Worm (Caenorhabditis elegans) whole organism, late embryonic: ENCODE measurements around the gene ndab-1.

ENCODE experiments used
- C08G9.2 ChIP-seq: sonication (generic microtip); optimal IDR thresholded peaks from 2 replicates; lab custom pipeline; 2016; ENCODE audit warnings: mild to moderate bottlenecking, missing genetic modification characterization, moderate library complexity, missing compliant biosample characterization
- K09A11.1 ChIP-seq: sonication (generic microtip); optimal IDR thresholded peaks from 2 replicates; lab custom pipeline; 2017; ENCODE audit warnings: antibody characterized with exemption, mild to moderate bottlenecking, missing genetic modification characterization, missing compliant biosample characterization; ENCODE audit not compliant: insufficient read depth
- ahr-1 ChIP-seq: sonication (generic microtip); optimal IDR thresholded peaks from 2 replicates; lab custom pipeline; 2016; ENCODE audit warnings: missing genetic modification characterization, missing compliant biosample characterization
- ama-1 ChIP-seq: fragments of 150-350 bp; optimal IDR thresholded peaks from 2 replicates; lab custom pipeline; 2014
- ceh-14 ChIP-seq: sonication (generic microtip); optimal IDR thresholded peaks from 2 replicates; lab custom pipeline; 2016; ENCODE audit warnings: missing genotype, missing genetic modification characterization, missing compliant biosample characterization
- ceh-18 ChIP-seq: sonication (generic microtip); optimal IDR thresholded peaks from 2 replicates; lab custom pipeline; 2016; ENCODE audit warnings: missing genetic modification characterization, missing compliant biosample characterization
- ceh-19 ChIP-seq: fragments of 200-800 bp; sonication (Bioruptor generic); optimal IDR thresholded peaks from 2 replicates; lab custom pipeline; 2018; ENCODE audit warnings: mild to moderate bottlenecking, missing genetic modification characterization, missing compliant biosample characterization
- ceh-2 ChIP-seq: sonication (generic microtip); optimal IDR thresholded peaks from 2 replicates; lab custom pipeline; 2016; ENCODE audit warnings: missing genotype, missing genetic modification characterization, missing compliant biosample characterization
- ceh-30 ChIP-seq: fragments of 150-350 bp; optimal IDR thresholded peaks from 2 replicates; lab custom pipeline; 2014; ENCODE audit warnings: missing biosample characterization, missing genetic modification characterization
- ceh-31 ChIP-seq: sonication (generic microtip); optimal IDR thresholded peaks from 2 replicates; lab custom pipeline; 2016; ENCODE audit warnings: missing genetic modification characterization, missing compliant biosample characterization
- ceh-34 ChIP-seq: sonication (generic microtip); optimal IDR thresholded peaks from 2 replicates; lab custom pipeline; 2016; ENCODE audit warnings: mild to moderate bottlenecking, missing genetic modification characterization, missing compliant biosample characterization
- ceh-48 ChIP-seq: sonication (generic microtip); optimal IDR thresholded peaks from 2 replicates; lab custom pipeline; 2016; ENCODE audit warnings: missing genetic modification characterization, inconsistent platforms, missing compliant biosample characterization
- ceh-6 ChIP-seq: fragments of 200-800 bp; sonication (Bioruptor generic); optimal IDR thresholded peaks from 2 replicates; lab custom pipeline; 2018; ENCODE audit warnings: mild to moderate bottlenecking, missing genetic modification characterization, missing compliant biosample characterization
- dve-1 ChIP-seq: sonication (generic microtip); optimal IDR thresholded peaks from 2 replicates; lab custom pipeline; 2017; ENCODE audit warnings: antibody characterized with exemption, mild to moderate bottlenecking, missing genetic modification characterization, missing compliant biosample characterization
- elt-4 ChIP-seq: sonication (generic microtip); optimal IDR thresholded peaks from 2 replicates; lab custom pipeline; 2016; ENCODE audit warnings: missing genetic modification characterization, missing compliant biosample characterization
- ets-4 ChIP-seq: sonication (generic microtip); optimal IDR thresholded peaks from 2 replicates; lab custom pipeline; 2016; ENCODE audit warnings: missing genetic modification characterization, missing compliant biosample characterization
- hlh-13 ChIP-seq: fragments of 200-800 bp; sonication (Bioruptor generic); optimal IDR thresholded peaks from 2 replicates; lab custom pipeline; 2018; ENCODE audit warnings: mild to moderate bottlenecking, missing genetic modification characterization, missing compliant biosample characterization
- hlh-8 ChIP-seq: sonication (generic microtip); optimal IDR thresholded peaks from 2 replicates; lab custom pipeline; 2016; ENCODE audit warnings: missing genotype, missing genetic modification characterization, missing compliant biosample characterization
- lim-6 ChIP-seq: sonication (generic microtip); optimal IDR thresholded peaks from 2 replicates; lab custom pipeline; 2016; ENCODE audit warnings: missing genetic modification characterization, missing compliant biosample characterization
- mec-3 ChIP-seq: sonication (generic microtip); optimal IDR thresholded peaks from 2 replicates; lab custom pipeline; 2016; ENCODE audit warnings: borderline replicate concordance, missing genetic modification characterization, missing compliant biosample characterization
- nfya-1 ChIP-seq: sonication (generic microtip); optimal IDR thresholded peaks from 2 replicates; lab custom pipeline; 2017; ENCODE audit warnings: missing genetic modification characterization, mild to moderate bottlenecking, missing compliant biosample characterization, antibody characterized with exemption, moderate library complexity
- nhr-11 ChIP-seq: fragments of 150-350 bp; optimal IDR thresholded peaks from 2 replicates; lab custom pipeline; 2014; ENCODE audit warnings: missing biosample characterization, missing genetic modification characterization
- pat-9 ChIP-seq: fragments of 200-800 bp; sonication (Bioruptor generic); optimal IDR thresholded peaks from 2 replicates; lab custom pipeline; 2018; ENCODE audit warnings: mild to moderate bottlenecking, missing genetic modification characterization, moderate library complexity, missing compliant biosample characterization
- ref-2 ChIP-seq: sonication (generic microtip); optimal IDR thresholded peaks from 2 replicates; lab custom pipeline; 2016; ENCODE audit warnings: missing genetic modification characterization, missing compliant biosample characterization
- rnt-1 ChIP-seq: sonication (generic microtip); optimal IDR thresholded peaks from 2 replicates; lab custom pipeline; 2016; ENCODE audit warnings: missing genetic modification characterization, missing compliant biosample characterization
- sdc-2 ChIP-seq: sonication (generic microtip); optimal IDR thresholded peaks from 2 replicates; lab custom pipeline; 2016; ENCODE audit warnings: missing genotype, missing genetic modification characterization, missing compliant biosample characterization
- sox-4 ChIP-seq: sonication (generic microtip); optimal IDR thresholded peaks from 2 replicates; lab custom pipeline; 2017; ENCODE audit warnings: mild to moderate bottlenecking, missing genetic modification characterization, inconsistent platforms, missing compliant biosample characterization
- syd-9 ChIP-seq: sonication (generic microtip); optimal IDR thresholded peaks from 2 replicates; lab custom pipeline; 2016; ENCODE audit warnings: mild to moderate bottlenecking, missing genetic modification characterization, moderate library complexity, missing compliant biosample characterization
- tbx-2 ChIP-seq: sonication (generic microtip); optimal IDR thresholded peaks from 2 replicates; lab custom pipeline; 2016; ENCODE audit warnings: missing genetic modification characterization, missing compliant biosample characterization
- tbx-7 ChIP-seq: sonication (generic microtip); optimal IDR thresholded peaks from 2 replicates; lab custom pipeline; 2016; ENCODE audit warnings: missing genotype, missing genetic modification characterization, missing compliant biosample characterization
- ttx-3 ChIP-seq: sonication (generic microtip); optimal IDR thresholded peaks from 2 replicates; lab custom pipeline; 2016; ENCODE audit warnings: missing genetic modification reagents, missing genetic modification characterization, missing compliant biosample characterization
- unc-3 ChIP-seq, 2 experiments: fragments of 200-800 bp in 1 of 2; sonication (Bioruptor generic) in 1 of 2; sonication (generic microtip) in 1 of 2; conservative IDR thresholded peaks in 1 of 2; optimal IDR thresholded peaks in 1 of 2; 2 replicates each; pipeline versions ENCODE4 v1.3.6 to Lab custom; 2016 to 2022; ENCODE audit warnings: missing compliant biosample characterization in 2 of 2, missing genetic modification characterization in 2 of 2, missing genetic modification reagents in 1 of 2
- unc-42 ChIP-seq: sonication (generic microtip); optimal IDR thresholded peaks from 2 replicates; lab custom pipeline; 2016; ENCODE audit warnings: missing genotype, missing genetic modification characterization, missing compliant biosample characterization
- unc-55 ChIP-seq: sonication (generic microtip); optimal IDR thresholded peaks from 2 replicates; lab custom pipeline; 2017; ENCODE audit warnings: missing biosample characterization, missing genetic modification reagents, missing genetic modification characterization

The ndab-1 gene

ce11 chrIII:11946062-11946749, 30.7 kb upstream of the ndab-1 start (continued):
- TF ChIP-seq syd-9 (tag; lab: Kevin White, UChicago) (peak; percentile 15), hlh-13 (GFP tag; lab: Kevin White, UChicago) (no peak), ref-2 (tag; lab: Kevin White, UChicago) (peak; percentile 79), unc-3 (GFP tag; conservative IDR thresholded peaks at IDR 0.05; lab: Robert Waterston, UW) (peak; percentile 64), unc-3 (tag; optimal IDR thresholded peaks at IDR 0.05; lab: Kevin White, UChicago) (peak; percentile 33), hlh-8 (peak; percentile 87), lim-6 (tag; lab: Kevin White, UChicago) (peak; percentile 81), ceh-30 (tag; lab: Kevin White, UChicago) (no peak), tbx-7 (peak; percentile 96), elt-4 (no peak), ahr-1 (peak; percentile 48), nhr-11 (tag; lab: Kevin White, UChicago) (no peak), mec-3 (tag; lab: Kevin White, UChicago) (peak; percentile 84), sox-4 (tag; lab: Kevin White, UChicago) (no peak), K09A11.1 (tag; lab: Kevin White, UChicago) (no peak), ceh-14 (peak; percentile 47), ceh-6 (no peak), ceh-19 (peak; percentile 33), ttx-3 (tag; lab: Kevin White, UChicago) (peak; percentile 14), unc-42 (peak; percentile 85), pat-9 (tag; lab: Kevin White, UChicago) (no peak), dve-1 (no peak), ets-4 (tag; lab: Kevin White, UChicago) (peak; percentile 97), sdc-2 (peak; percentile 41)

- TF ChIP-seq C08G9.2 (tag; lab: Kevin White, UChicago): peak; percentile 5
- TF ChIP-seq ahr-1: no peak
- peak; percentile 34 for TF ChIP-seq tbx-2 (tag; lab: Kevin White, UChicago)
- TF ChIP-seq unc-55: peak; percentile 83
- TF ChIP-seq ceh-18 (tag; lab: Kevin White, UChicago): peak; percentile 79
- no peak for TF ChIP-seq tbx-7
- peak; percentile 53 for TF ChIP-seq pat-9 (tag; lab: Kevin White, UChicago)
- TF ChIP-seq ceh-34 (tag; lab: Kevin White, UChicago): peak; percentile 58
- TF ChIP-seq rnt-1 (tag; lab: Kevin White, UChicago): peak; percentile 60
- peak; percentile 64 for TF ChIP-seq nfya-1 (tag; lab: Kevin White, UChicago)
- TF ChIP-seq ceh-31: peak; percentile 34
Measured at ce11 chrIII:11942664-11943063, 27.2 kb upstream of the ndab-1 start.

ce11 chrIII:11938525-11938924, 23.0 kb upstream of the ndab-1 start:
- TF ChIP-seq ceh-48 (tag; lab: Kevin White, UChicago) (no peak), pat-9 (tag; lab: Kevin White, UChicago) (no peak), dve-1 (no peak)

ce11 chrIII:11937911-11938310, 22.4 kb upstream of the ndab-1 start:
- TF ChIP-seq ceh-48 (tag; lab: Kevin White, UChicago) (no peak), ceh-34 (tag; lab: Kevin White, UChicago) (peak; percentile 34), ama-1 (lab: Kevin White, UChicago) (no peak), hlh-8 (no peak), ceh-2 (tag; lab: Kevin White, UChicago) (no peak), C08G9.2 (tag; lab: Kevin White, UChicago) (no peak), ceh-19 (no peak), ets-4 (tag; lab: Kevin White, UChicago) (no peak), ahr-1 (no peak), unc-55 (no peak), unc-42 (peak; percentile 59), sox-4 (tag; lab: Kevin White, UChicago) (no peak)
